Worm (Caenorhabditis elegans): Measurements from ENCODE around the gene str-96.
"Not testable (repeated sequence)": the region's sequence is repeated elsewhere in the genome, so short reads cannot be mapped to it uniquely, and the experiment has no call there.

DNA sequence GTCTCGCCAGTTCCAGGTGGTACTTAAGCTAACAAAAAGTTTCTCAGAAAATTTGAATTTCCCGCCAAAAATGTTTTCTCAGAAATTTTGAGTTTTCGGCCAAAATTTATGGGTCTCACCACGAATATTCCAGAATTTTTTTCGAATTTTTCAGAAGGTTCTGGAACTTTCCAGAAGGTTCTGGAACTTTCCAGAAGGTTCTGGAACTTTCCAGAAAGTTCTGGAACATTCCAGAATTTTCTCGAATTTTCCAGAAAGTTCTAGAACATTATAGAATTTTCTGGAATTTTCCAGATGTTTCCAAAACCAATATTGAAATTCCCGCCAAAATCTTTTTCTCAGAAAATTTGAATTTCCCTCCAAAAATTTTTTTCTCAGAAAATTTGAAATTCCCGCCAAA is 1.7 kb upstream of the str-96 start:
- TF ChIP-seq K12H6.12 (tag; optimal IDR thresholded peaks at IDR 0.05); him-1 (tag; optimal IDR thresholded peaks at IDR 0.05); unc-62 (GFP tag; optimal IDR thresholded peaks at IDR 0.05); zfh-2 (GFP tag; conservative IDR thresholded peaks at IDR 0.05); snpc-4 (GFP tag; optimal IDR thresholded peaks at IDR 0.05); snpc-4 (tag; optimal IDR thresholded peaks at IDR 0.05); hlh-12 (tag; optimal IDR thresholded peaks at IDR 0.05); pbrm-1 (GFP tag; IDR thresholded peaks at IDR 0.05); T07F8.4 (tag; optimal IDR thresholded peaks at IDR 0.05): not testable (repeated sequence)

Data from whole organism, young adult.